Worm (Caenorhabditis elegans) whole organism, L4 larva: ENCODE results near the gene srd-19.

Source experiments
- aly-2 ChIP-seq: sonication (generic microtip); optimal IDR thresholded peaks from 2 replicates; lab custom pipeline; 2018; ENCODE audit warnings: missing biosample characterization, missing genetic modification characterization
- ceh-20 ChIP-seq: fragments of 200-800 bp; sonication (Bioruptor generic); IDR thresholded peaks from 2 replicates; pipeline ENCODE4 v1.3.6; 2022; ENCODE audit warnings: missing genetic modification reagents, missing genetic modification characterization, missing compliant biosample characterization
- cey-2 ChIP-seq: sonication (generic microtip); optimal IDR thresholded peaks from 3 replicates; lab custom pipeline; 2017; ENCODE audit warnings: missing genetic modification characterization, mild to moderate bottlenecking, missing compliant biosample characterization, antibody characterized with exemption, borderline replicate concordance; ENCODE audit not compliant: insufficient read depth
- nhr-25 ChIP-seq: sonication (generic microtip); optimal IDR thresholded peaks from 2 replicates; lab custom pipeline; 2017; ENCODE audit warnings: missing genetic modification characterization, mild to moderate bottlenecking, missing compliant biosample characterization, antibody characterized with exemption, moderate library complexity, borderline replicate concordance; ENCODE audit not compliant: insufficient read depth
- nhr-6 ChIP-seq: fragments of 150-350 bp; optimal IDR thresholded peaks from 2 replicates; lab custom pipeline; 2014; ENCODE audit warnings: missing biosample characterization, missing genetic modification characterization
- rbr-2 ChIP-seq: sonication (generic microtip); optimal IDR thresholded peaks from 2 replicates; lab custom pipeline; 2016; ENCODE audit warnings: missing genotype, missing genetic modification characterization, missing compliant biosample characterization
- ztf-11 ChIP-seq: fragments of 150-350 bp; optimal IDR thresholded peaks from 2 replicates; lab custom pipeline; 2014; ENCODE audit warnings: missing biosample characterization, missing genetic modification characterization

- TF ChIP-seq rbr-2: no peak
- TF ChIP-seq nhr-6: no peak
- TF ChIP-seq nhr-25: no peak
- no peak for TF ChIP-seq ztf-11
- TF ChIP-seq aly-2 (tag; lab: Kevin White, UChicago): no peak
- no peak for TF ChIP-seq cey-2 (tag; lab: Kevin White, UChicago)
- no peak for TF ChIP-seq ceh-20 (GFP tag; lab: Robert Waterston, UW)
Observed at ce11 chrV:13391378-13392258, 36.9 kb downstream of the srd-19 start, which contains the start of gene somi-1.
